Fruit fly (Drosophila melanogaster) whole organism, embryonic: ENCODE data around the gene CNMaR.

Experiments
- Abd-B ChIP-seq: fragments of 200-800 bp; sonication (Bioruptor generic); optimal IDR thresholded peaks from 2 replicates; lab custom pipeline; 2018; ENCODE audit warnings: missing biosample characterization, mild to moderate bottlenecking, missing genetic modification characterization, moderate library complexity
- BEAF-32 ChIP-seq: fragments of 200-800 bp; sonication (Bioruptor generic); optimal IDR thresholded peaks from 3 replicates; lab custom pipeline; 2017; ENCODE audit warnings: missing biosample characterization, missing genetic modification characterization, mild to moderate bottlenecking, moderate library complexity, missing genetic modification reagents
- Bgb ChIP-seq: fragments of 200-800 bp; sonication (Bioruptor generic); IDR thresholded peaks from 2 replicates; pipeline ENCODE4 v1.3.6; 2022; ENCODE audit warnings: missing biosample characterization, missing genetic modification characterization; ENCODE audit not compliant: partially characterized antibody
- CG11456 ChIP-seq: fragments of 200-800 bp; sonication (Bioruptor generic); IDR thresholded peaks from 3 replicates; pipeline ENCODE4 v1.3.6; 2022; ENCODE audit warnings: missing biosample characterization, missing genetic modification characterization
- CG11696 ChIP-seq: fragments of 200-800 bp; sonication (Bioruptor generic); IDR thresholded peaks from 2 replicates; pipeline ENCODE4 v1.3.6; 2022; ENCODE audit warnings: missing biosample characterization, missing genetic modification characterization
- CG12391 ChIP-seq: fragments of 200-800 bp; sonication (Bioruptor generic); optimal IDR thresholded peaks from 3 replicates; lab custom pipeline; 2018; ENCODE audit warnings: missing biosample characterization, mild to moderate bottlenecking, missing genetic modification characterization, moderate library complexity
- CG13287 ChIP-seq: fragments of 200-800 bp; sonication (Bioruptor generic); IDR thresholded peaks from 2 replicates; pipeline ENCODE4 v1.3.6; 2022; ENCODE audit warnings: missing biosample characterization, missing genetic modification characterization; ENCODE audit not compliant: partially characterized antibody
- CG2116 ChIP-seq: fragments of 200-800 bp; sonication (Bioruptor generic); optimal IDR thresholded peaks from 3 replicates; lab custom pipeline; 2018; ENCODE audit warnings: missing biosample characterization, mild to moderate bottlenecking, missing genetic modification characterization
- CG30403 ChIP-seq: fragments of 200-800 bp; sonication (Bioruptor generic); optimal IDR thresholded peaks from 3 replicates; lab custom pipeline; 2016; ENCODE audit warnings: missing biosample characterization, missing genetic modification characterization
- CG33213 ChIP-seq: fragments of 200-800 bp; sonication (Bioruptor generic); optimal IDR thresholded peaks from 3 replicates; lab custom pipeline; 2016; ENCODE audit warnings: missing biosample characterization, missing genetic modification characterization
- CG42726 ChIP-seq: fragments of 200-800 bp; sonication (Bioruptor generic); IDR thresholded peaks from 2 replicates; pipeline ENCODE4 v1.3.6; 2022; ENCODE audit warnings: missing biosample characterization, missing genetic modification characterization; ENCODE audit not compliant: partially characterized antibody
- CG4617 ChIP-seq: fragments of 200-800 bp; sonication (Bioruptor generic); optimal IDR thresholded peaks from 3 replicates; lab custom pipeline; 2016; ENCODE audit warnings: missing biosample characterization, missing genetic modification characterization, borderline replicate concordance
- CG6791 ChIP-seq: fragments of 200-800 bp; sonication (Bioruptor generic); IDR thresholded peaks from 3 replicates; pipeline ENCODE4 v1.3.6; 2022; ENCODE audit warnings: missing biosample characterization, missing genetic modification characterization; ENCODE audit not compliant: partially characterized antibody
- CG9797 ChIP-seq: fragments of 200-800 bp; sonication (Bioruptor generic); optimal IDR thresholded peaks from 3 replicates; lab custom pipeline; 2018; ENCODE audit warnings: missing biosample characterization, mild to moderate bottlenecking, missing genetic modification characterization
- CHES-1-like ChIP-seq: fragments of 200-800 bp; sonication (Bioruptor generic); optimal IDR thresholded peaks from 2 replicates; lab custom pipeline; 2016; ENCODE audit warnings: missing biosample characterization, missing genetic modification characterization
- CTCF ChIP-seq: fragments of 200-800 bp; sonication (Bioruptor generic); optimal IDR thresholded peaks from 2 replicates; lab custom pipeline; 2017; ENCODE audit warnings: missing biosample characterization, mild to moderate bottlenecking, missing genetic modification characterization, moderate library complexity
- D ChIP-seq, 2 experiments: fragments of 200-800 bp in 1 of 2; fragments of >200 bp in 1 of 2; sonication (Bioruptor generic) in 1 of 2; optimal IDR thresholded peaks; 2 replicates in 1 of 2; 3 replicates in 1 of 2; lab custom pipeline; 2017; ENCODE audit warnings: mild to moderate bottlenecking in 1 of 2, missing biosample characterization in 1 of 2, missing genetic modification characterization in 1 of 2, missing genetic modification reagents in 1 of 2
- Dbx ChIP-seq: fragments of 200-800 bp; sonication (Bioruptor generic); IDR thresholded peaks from 3 replicates; pipeline ENCODE4 v1.3.6; 2022; ENCODE audit warnings: missing biosample characterization, missing genetic modification characterization
- Dip3 ChIP-seq: fragments of 200-800 bp; sonication (Bioruptor generic); optimal IDR thresholded peaks from 3 replicates; lab custom pipeline; 2016; ENCODE audit warnings: missing biosample characterization, missing genetic modification characterization
- Dll ChIP-seq: fragments of 200-800 bp; sonication (Bioruptor generic); IDR thresholded peaks from 4 replicates; pipeline ENCODE4 v1.3.6; 2022; ENCODE audit warnings: missing biosample characterization, missing genetic modification characterization; ENCODE audit not compliant: partially characterized antibody
- Dp ChIP-seq: fragments of 200-800 bp; sonication (Bioruptor generic); optimal IDR thresholded peaks from 2 replicates; lab custom pipeline; 2018; ENCODE audit warnings: missing biosample characterization, mild to moderate bottlenecking, missing genetic modification characterization, moderate library complexity
- E2f2 ChIP-seq: fragments of 200-800 bp; sonication (Bioruptor generic); IDR thresholded peaks from 2 replicates; pipeline ENCODE4 v1.3.6; 2022; ENCODE audit warnings: missing biosample characterization, missing genetic modification characterization
- Ets97D ChIP-seq: fragments of 200-800 bp; sonication (Bioruptor generic); optimal IDR thresholded peaks from 3 replicates; lab custom pipeline; 2016; ENCODE audit warnings: missing biosample characterization, missing genetic modification characterization
- HHEX ChIP-seq: fragments of 200-800 bp; sonication (Bioruptor generic); optimal IDR thresholded peaks from 3 replicates; lab custom pipeline; 2017; ENCODE audit warnings: missing biosample characterization, mild to moderate bottlenecking, missing genetic modification characterization, missing genetic modification reagents
- HmgZ ChIP-seq: fragments of 200-800 bp; sonication (Bioruptor generic); optimal IDR thresholded peaks from 2 replicates; lab custom pipeline; 2018; ENCODE audit warnings: missing biosample characterization, mild to moderate bottlenecking, missing genetic modification characterization
- Lhr ChIP-seq: fragments of 200-800 bp; sonication (Bioruptor generic); optimal IDR thresholded peaks from 3 replicates; lab custom pipeline; 2017; ENCODE audit warnings: mild to moderate bottlenecking, missing biosample characterization, missing genetic modification reagents, missing genetic modification characterization
- MBD-R2 ChIP-seq: fragments of 200-800 bp; sonication (Bioruptor generic); IDR thresholded peaks from 2 replicates; pipeline ENCODE4 v1.3.6; 2022; ENCODE audit warnings: missing biosample characterization, missing genetic modification characterization
- MESR4 ChIP-seq: fragments of 200-800 bp; sonication (Bioruptor generic); optimal IDR thresholded peaks from 2 replicates; lab custom pipeline; 2018; ENCODE audit warnings: missing biosample characterization, mild to moderate bottlenecking, missing genetic modification characterization, moderate library complexity
- Myb ChIP-seq: fragments of 200-800 bp; sonication (Bioruptor generic); optimal IDR thresholded peaks from 2 replicates; lab custom pipeline; 2016; ENCODE audit warnings: missing biosample characterization, missing genetic modification characterization
- NC2β ChIP-seq: fragments of 200-800 bp; sonication (Bioruptor generic); optimal IDR thresholded peaks from 2 replicates; lab custom pipeline; 2016; ENCODE audit warnings: missing biosample characterization, missing genetic modification characterization
- Opbp ChIP-seq: fragments of 200-800 bp; sonication (Bioruptor generic); IDR thresholded peaks from 3 replicates; pipeline ENCODE4 v1.3.6; 2022; ENCODE audit warnings: missing biosample characterization, missing genetic modification characterization; ENCODE audit not compliant: partially characterized antibody
- Scr ChIP-seq: fragments of 200-800 bp; sonication (Bioruptor generic); IDR thresholded peaks from 2 replicates; pipeline ENCODE4 v1.3.6; 2022; ENCODE audit warnings: missing biosample characterization, missing genetic modification characterization; ENCODE audit not compliant: partially characterized antibody
- Sry-δ ChIP-seq: fragments of 200-800 bp; sonication (Bioruptor generic); optimal IDR thresholded peaks from 2 replicates; lab custom pipeline; 2016; ENCODE audit warnings: missing biosample characterization, missing genetic modification characterization
- amos ChIP-seq: fragments of 200-800 bp; sonication (Bioruptor generic); IDR thresholded peaks from 2 replicates; pipeline ENCODE4 v1.3.6; 2022; ENCODE audit warnings: missing biosample characterization, missing genetic modification characterization; ENCODE audit not compliant: partially characterized antibody
- esg ChIP-seq: fragments of 200-800 bp; sonication (Bioruptor generic); conservative IDR thresholded peaks from 2 replicates; pipeline ENCODE4 v1.3.6; 2022; ENCODE audit warnings: missing biosample characterization, missing genetic modification characterization
- gfzf ChIP-seq: fragments of 200-800 bp; sonication (Bioruptor generic); optimal IDR thresholded peaks from 2 replicates; lab custom pipeline; 2016; ENCODE audit warnings: missing biosample characterization, mild to moderate bottlenecking, missing genetic modification characterization, moderate library complexity
- knrl ChIP-seq: fragments of 200-800 bp; sonication (Bioruptor generic); IDR thresholded peaks from 3 replicates; pipeline ENCODE4 v1.3.6; 2022; ENCODE audit warnings: missing biosample characterization, missing genetic modification characterization; ENCODE audit not compliant: partially characterized antibody
- pzg ChIP-seq: fragments of 200-800 bp; sonication (Bioruptor generic); optimal IDR thresholded peaks from 3 replicates; lab custom pipeline; 2018; ENCODE audit warnings: missing biosample characterization, mild to moderate bottlenecking, missing genetic modification characterization, moderate library complexity
- sens ChIP-seq: fragments of 200-800 bp; sonication (Bioruptor generic); peaks from one replicate; lab custom pipeline; 2016; ENCODE audit warnings: missing biosample characterization, missing genetic modification characterization
- stc ChIP-seq: fragments of 200-800 bp; sonication (Bioruptor generic); IDR thresholded peaks from 2 replicates; pipeline ENCODE4 v1.3.6; 2022; ENCODE audit warnings: missing biosample characterization, missing genetic modification characterization
- stwl ChIP-seq: fragments of 200-800 bp; sonication (Bioruptor generic); optimal IDR thresholded peaks from 3 replicates; lab custom pipeline; 2018; ENCODE audit warnings: missing biosample characterization, mild to moderate bottlenecking, missing genetic modification characterization, moderate library complexity
- vnd ChIP-seq: fragments of 200-800 bp; sonication (Bioruptor generic); IDR thresholded peaks from 3 replicates; pipeline ENCODE4 v1.3.6; 2022; ENCODE audit warnings: missing biosample characterization, missing genetic modification characterization; ENCODE audit not compliant: partially characterized antibody

Gene CNMaR

dm6 chr3L:9629910-9630309 lies 14.0 kb upstream of the CNMaR start:
- peak; percentile 75 for TF ChIP-seq MBD-R2
- TF ChIP-seq Ets97D (GFP tag; lab: Kevin White, UChicago): peak; percentile 29
- 0 out of 3 replicates have a peak, but pooled peaks have one; percentile 53 for TF ChIP-seq CG6791 (GFP tag; lab: Robert Waterston, UW)
- TF ChIP-seq esg (GFP tag; lab: Robert Waterston, UW): no peak
- TF ChIP-seq D (optimal IDR thresholded peaks at IDR 0.05; lab: Kevin White, UChicago): peak; percentile 83
- TF ChIP-seq D (GFP tag; optimal IDR thresholded peaks at IDR 0.05; lab: Kevin White, UChicago): no peak
- TF ChIP-seq amos: peak; percentile 67
- TF ChIP-seq gfzf (GFP tag; lab: Kevin White, UChicago): peak; percentile 87
- TF ChIP-seq vnd (GFP tag; lab: Robert Waterston, UW): 0 out of 3 replicates have a peak, but pooled peaks have one; percentile 23
- TF ChIP-seq E2f2 (GFP tag; lab: Robert Waterston, UW): peak; percentile 45; the same call in 1 of the 2 replicates
- peak; percentile 54 for TF ChIP-seq HmgZ (tag; lab: Kevin White, UChicago)
- TF ChIP-seq CG30403: no peak
- peak; percentile 42 for TF ChIP-seq BEAF-32
- peak; percentile 42 for TF ChIP-seq Dp (GFP tag; lab: Kevin White, UChicago)
- no peak for TF ChIP-seq HHEX (GFP tag; lab: Kevin White, UChicago)
- TF ChIP-seq Sry-δ (GFP tag; lab: Kevin White, UChicago): peak; percentile 31
- peak; percentile 28; the same call in 1 of the 2 replicates for TF ChIP-seq Scr (GFP tag; lab: Robert Waterston, UW)
- TF ChIP-seq knrl (GFP tag; lab: Robert Waterston, UW): peak; percentile 54; the same call in 2 of the 3 replicates
- TF ChIP-seq CG33213: peak; percentile 17
- peak; percentile 35; the same call in 1 of the 2 replicates for TF ChIP-seq CG42726 (GFP tag; lab: Robert Waterston, UW)
- peak; percentile 51 for TF ChIP-seq CG13287 (GFP tag; lab: Robert Waterston, UW)
- no peak for TF ChIP-seq CG11696 (GFP tag; lab: Robert Waterston, UW)
- peak; percentile 64 for TF ChIP-seq MESR4 (GFP tag; lab: Kevin White, UChicago)
- peak; percentile 63 for TF ChIP-seq stwl (tag; lab: Kevin White, UChicago)
- no peak for TF ChIP-seq CG11456 (GFP tag; lab: Robert Waterston, UW)
- peak; percentile 23; the same call in 1 of the 4 replicates for TF ChIP-seq Dll (GFP tag; lab: Robert Waterston, UW)
- no peak for TF ChIP-seq NC2β (GFP tag; lab: Kevin White, UChicago)
- peak; percentile 19 for TF ChIP-seq CG2116 (GFP tag; lab: Kevin White, UChicago)
- TF ChIP-seq CG12391 (tag; lab: Kevin White, UChicago): no peak
- TF ChIP-seq Lhr: peak; percentile 72
- TF ChIP-seq Dbx (GFP tag; lab: Robert Waterston, UW): no peak
- TF ChIP-seq Bgb (GFP tag; lab: Robert Waterston, UW): peak; percentile 55; the same call in 1 of the 2 replicates
- peak; percentile 64 for TF ChIP-seq CTCF (GFP tag; lab: Kevin White, UChicago)
- no peak for TF ChIP-seq Dip3
- TF ChIP-seq Abd-B (GFP tag; lab: Kevin White, UChicago): no peak
- peak; percentile 68 for TF ChIP-seq CHES-1-like (GFP tag; lab: Kevin White, UChicago)
- TF ChIP-seq Opbp (GFP tag; lab: Robert Waterston, UW): 0 out of 3 replicates have a peak, but pooled peaks have one; percentile 46
- TF ChIP-seq sens: peak; percentile 59
- peak; percentile 62 for TF ChIP-seq CG9797 (GFP tag; lab: Kevin White, UChicago)
- no peak for TF ChIP-seq stc (GFP tag; lab: Robert Waterston, UW)
- TF ChIP-seq Myb (GFP tag; lab: Kevin White, UChicago): peak; percentile 99
- peak; percentile 75 for TF ChIP-seq pzg (GFP tag; lab: Kevin White, UChicago)
- TF ChIP-seq CG4617: peak; percentile 59
